Worm (Caenorhabditis elegans) whole organism, L2 larva: ENCODE data around the gene W03B1.5.

Experiments
- C34F6.9 ChIP-seq: fragments of 150-350 bp; optimal IDR thresholded peaks from 2 replicates; lab custom pipeline; 2014; ENCODE audit warnings: missing biosample characterization, missing genetic modification characterization
- F13H6.1 ChIP-seq: sonication (generic microtip); optimal IDR thresholded peaks from 2 replicates; lab custom pipeline; 2016; ENCODE audit warnings: missing genetic modification characterization, missing compliant biosample characterization
- R02D3.7 ChIP-seq: fragments of 150-350 bp; optimal IDR thresholded peaks from 2 replicates; lab custom pipeline; 2014; ENCODE audit warnings: missing biosample characterization, missing genetic modification characterization
- Y55F3AM.14 ChIP-seq: fragments of 200-800 bp; sonication (Bioruptor generic); optimal IDR thresholded peaks from 2 replicates; lab custom pipeline; 2018; ENCODE audit warnings: mild to moderate bottlenecking, missing genetic modification characterization, missing compliant biosample characterization
- ZK546.5 ChIP-seq: sonication (generic microtip); optimal IDR thresholded peaks from 2 replicates; lab custom pipeline; 2017; ENCODE audit warnings: missing biosample characterization, missing genetic modification characterization
- alr-1 ChIP-seq: fragments of 150-350 bp; optimal IDR thresholded peaks from 2 replicates; lab custom pipeline; 2014; ENCODE audit warnings: missing biosample characterization, missing genetic modification characterization
- aly-2 ChIP-seq: fragments of 150-350 bp; optimal IDR thresholded peaks from 2 replicates; lab custom pipeline; 2014; ENCODE audit warnings: missing biosample characterization, missing genetic modification characterization
- ama-1 ChIP-seq: fragments of 150-350 bp; optimal IDR thresholded peaks from 2 replicates; lab custom pipeline; 2018; ENCODE audit warnings: inconsistent platforms
- blmp-1 ChIP-seq: sonication (generic microtip); optimal IDR thresholded peaks from 2 replicates; lab custom pipeline; 2017; ENCODE audit warnings: missing genetic modification characterization, mild to moderate bottlenecking, missing compliant biosample characterization, antibody characterized with exemption, moderate library complexity; ENCODE audit not compliant: insufficient read depth
- ceh-16 ChIP-seq: fragments of 150-350 bp; optimal IDR thresholded peaks from 2 replicates; lab custom pipeline; 2014; ENCODE audit warnings: missing biosample characterization, missing genetic modification characterization
- ceh-82 ChIP-seq: fragments of 150-350 bp; optimal IDR thresholded peaks from 2 replicates; lab custom pipeline; 2014; ENCODE audit warnings: missing biosample characterization, missing genetic modification characterization
- crh-2 ChIP-seq: sonication (generic microtip); optimal IDR thresholded peaks from 2 replicates; lab custom pipeline; 2017; ENCODE audit warnings: missing biosample characterization, missing genetic modification characterization
- dmd-4 ChIP-seq: sonication (generic microtip); optimal IDR thresholded peaks from 2 replicates; lab custom pipeline; 2017; ENCODE audit warnings: missing biosample characterization, missing genetic modification characterization
- egl-27 ChIP-seq: sonication (generic microtip); optimal IDR thresholded peaks from 3 replicates; lab custom pipeline; 2017; ENCODE audit warnings: missing biosample characterization, missing genetic modification reagents, missing genetic modification characterization
- elt-1 ChIP-seq: fragments of 150-350 bp; optimal IDR thresholded peaks from 2 replicates; lab custom pipeline; 2014; ENCODE audit warnings: missing biosample characterization, missing genetic modification characterization
- elt-3 ChIP-seq: sonication (generic microtip); optimal IDR thresholded peaks from 2 replicates; lab custom pipeline; 2017; ENCODE audit warnings: missing biosample characterization, missing genetic modification characterization
- fos-1 ChIP-seq: fragments of 150-350 bp; optimal IDR thresholded peaks from 2 replicates; lab custom pipeline; 2014; ENCODE audit warnings: missing biosample characterization, missing genetic modification characterization
- gmeb-1 ChIP-seq: fragments of 150-350 bp; optimal IDR thresholded peaks from 2 replicates; lab custom pipeline; 2014; ENCODE audit warnings: missing biosample characterization, missing genetic modification characterization
- lin-11 ChIP-seq: fragments of 150-350 bp; sonication (generic microtip); optimal IDR thresholded peaks from 2 replicates; lab custom pipeline; 2014; ENCODE audit warnings: missing biosample characterization, missing genetic modification characterization, inconsistent platforms, mixed read lengths
- lin-13 ChIP-seq: fragments of 150-350 bp; optimal IDR thresholded peaks from 2 replicates; lab custom pipeline; 2014; ENCODE audit warnings: missing biosample characterization, missing genetic modification reagents, missing genetic modification characterization
- lin-39 ChIP-seq: fragments of 150-350 bp; optimal IDR thresholded peaks from 2 replicates; lab custom pipeline; 2014; ENCODE audit warnings: missing biosample characterization, missing genetic modification reagents, missing genetic modification characterization
- lsy-2 ChIP-seq, 2 experiments: fragments of 150-350 bp in 1 of 2; sonication (generic microtip) in 1 of 2; optimal IDR thresholded peaks; 2 replicates each; lab custom pipeline; 2014 to 2017; ENCODE audit warnings: missing biosample characterization in 2 of 2, missing genetic modification characterization in 2 of 2
- mab-5 ChIP-seq: fragments of 150-350 bp; optimal IDR thresholded peaks from 2 replicates; lab custom pipeline; 2014; ENCODE audit warnings: missing biosample characterization, missing genetic modification characterization
- mdl-1 ChIP-seq, 2 experiments: fragments of 150-350 bp in 1 of 2; sonication (generic microtip) in 1 of 2; optimal IDR thresholded peaks; 2 replicates each; lab custom pipeline; 2017; ENCODE audit warnings: missing biosample characterization in 2 of 2, missing genetic modification characterization in 2 of 2
- nhr-10 ChIP-seq: sonication (generic microtip); optimal IDR thresholded peaks from 2 replicates; lab custom pipeline; 2017; ENCODE audit warnings: missing biosample characterization, missing genetic modification characterization
- nhr-11 ChIP-seq: fragments of 150-350 bp; optimal IDR thresholded peaks from 2 replicates; lab custom pipeline; 2014; ENCODE audit warnings: missing biosample characterization, missing genetic modification characterization
- nhr-12 ChIP-seq: fragments of 150-350 bp; optimal IDR thresholded peaks from 2 replicates; lab custom pipeline; 2014; ENCODE audit warnings: missing biosample characterization, missing genetic modification characterization
- nhr-129 ChIP-seq: fragments of 150-350 bp; optimal IDR thresholded peaks from 2 replicates; lab custom pipeline; 2014; ENCODE audit warnings: missing biosample characterization, missing genetic modification characterization
- nhr-21 ChIP-seq: fragments of 150-350 bp; optimal IDR thresholded peaks from 2 replicates; lab custom pipeline; 2014; ENCODE audit warnings: missing biosample characterization, missing genetic modification characterization
- nhr-23 ChIP-seq: fragments of 150-350 bp; optimal IDR thresholded peaks from 2 replicates; lab custom pipeline; 2014; ENCODE audit warnings: missing biosample characterization, missing genetic modification reagents, missing genetic modification characterization
- nhr-237 ChIP-seq: fragments of 150-350 bp; optimal IDR thresholded peaks from 2 replicates; lab custom pipeline; 2014; ENCODE audit warnings: missing biosample characterization, missing genetic modification characterization
- nhr-25 ChIP-seq: fragments of 150-350 bp; sonication (generic microtip); optimal IDR thresholded peaks from 3 replicates; lab custom pipeline; 2014; ENCODE audit warnings: missing biosample characterization, missing genetic modification characterization
- nhr-6 ChIP-seq: fragments of 150-350 bp; optimal IDR thresholded peaks from 2 replicates; lab custom pipeline; 2014; ENCODE audit warnings: missing biosample characterization, missing genetic modification characterization
- nhr-77 ChIP-seq: fragments of 150-350 bp; optimal IDR thresholded peaks from 2 replicates; lab custom pipeline; 2014; ENCODE audit warnings: missing biosample characterization, missing genetic modification characterization
- peb-1 ChIP-seq: fragments of 150-350 bp; optimal IDR thresholded peaks from 2 replicates; lab custom pipeline; 2014; ENCODE audit warnings: missing biosample characterization, missing genetic modification characterization
- sem-4 ChIP-seq: fragments of 150-350 bp; optimal IDR thresholded peaks from 2 replicates; lab custom pipeline; 2014; ENCODE audit warnings: missing biosample characterization, missing genetic modification reagents, missing genetic modification characterization
- skn-1 ChIP-seq: sonication (generic microtip); optimal IDR thresholded peaks from 2 replicates; lab custom pipeline; 2017; ENCODE audit warnings: missing biosample characterization, missing genetic modification characterization
- sma-9 ChIP-seq, 2 experiments: fragments of 150-350 bp in 1 of 2; sonication (generic microtip) in 1 of 2; optimal IDR thresholded peaks; 2 replicates each; lab custom pipeline; 2014 to 2016; ENCODE audit warnings: missing genetic modification characterization in 2 of 2, mild to moderate bottlenecking in 1 of 2, missing biosample characterization in 1 of 2, missing compliant biosample characterization in 1 of 2, missing genetic modification reagents in 1 of 2, moderate library complexity in 1 of 2
- snpc-4 ChIP-seq: fragments of 150-350 bp; optimal IDR thresholded peaks from 2 replicates; lab custom pipeline; 2014; ENCODE audit warnings: missing biosample characterization, missing genetic modification characterization
- unc-39 ChIP-seq: fragments of 150-350 bp; optimal IDR thresholded peaks from 2 replicates; lab custom pipeline; 2014; ENCODE audit warnings: missing biosample characterization, missing genetic modification characterization
- unc-55 ChIP-seq: fragments of 150-350 bp; sonication (generic microtip); optimal IDR thresholded peaks from 3 replicates; lab custom pipeline; 2014; ENCODE audit warnings: missing biosample characterization, missing genetic modification reagents, missing genetic modification characterization
- unc-62 ChIP-seq: fragments of 150-350 bp; optimal IDR thresholded peaks from 2 replicates; lab custom pipeline; 2014; ENCODE audit warnings: missing biosample characterization, missing genetic modification reagents, missing genetic modification characterization
- zag-1 ChIP-seq: fragments of 150-350 bp; optimal IDR thresholded peaks from 2 replicates; lab custom pipeline; 2014; ENCODE audit warnings: missing biosample characterization, missing genetic modification characterization
- ztf-1 ChIP-seq: fragments of 200-800 bp; sonication (Bioruptor generic); conservative IDR thresholded peaks from 2 replicates; pipeline ENCODE4 v1.3.6; 2022; ENCODE audit warnings: missing genetic modification characterization, missing compliant biosample characterization
- ztf-11 ChIP-seq: sonication (generic microtip); optimal IDR thresholded peaks from 2 replicates; lab custom pipeline; 2017; ENCODE audit warnings: missing biosample characterization, missing genetic modification characterization
- ztf-4 ChIP-seq: fragments of 150-350 bp; optimal IDR thresholded peaks from 2 replicates; lab custom pipeline; 2014; ENCODE audit warnings: missing biosample characterization, missing genetic modification characterization

W03B1.5 gene

DNA sequence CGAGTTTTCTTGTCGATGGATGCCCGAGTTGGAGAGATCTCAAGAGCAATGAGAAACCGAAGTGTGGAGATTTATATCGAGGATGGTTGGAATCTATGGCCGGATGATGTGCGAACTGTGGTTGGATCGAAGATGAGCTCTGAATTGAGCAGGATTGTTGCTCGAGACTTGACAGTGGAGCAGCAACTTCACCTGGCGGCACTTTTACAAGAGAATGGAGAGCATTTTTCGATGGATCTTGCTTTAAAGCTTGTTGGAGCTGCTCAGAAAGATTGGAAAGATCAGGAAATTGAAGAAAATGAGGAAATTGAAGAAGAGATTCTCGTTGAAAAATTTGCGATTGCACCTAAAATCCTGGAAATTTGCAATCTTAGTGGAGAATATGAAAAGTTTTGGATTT, 20.9 kb downstream of the W03B1.5 start:
- no peak for TF ChIP-seq lin-39 (tag; lab: Kevin White, UChicago)
- TF ChIP-seq blmp-1 (tag; lab: Kevin White, UChicago) = no peak
- TF ChIP-seq lsy-2 (tag; optimal IDR thresholded peaks at IDR 0.05; lab: Kevin White, UChicago) = no peak
- TF ChIP-seq Y55F3AM.14 = no peak
- TF ChIP-seq nhr-77 (tag; lab: Kevin White, UChicago) = no peak
- no peak for TF ChIP-seq ZK546.5 (tag; lab: Kevin White, UChicago)
- TF ChIP-seq ceh-16 (tag; lab: Kevin White, UChicago) = no peak
- TF ChIP-seq lin-13 (GFP tag; lab: Kevin White, UChicago) = no peak
- TF ChIP-seq lin-11 (tag; lab: Kevin White, UChicago) = no peak
- TF ChIP-seq nhr-23 (tag; lab: Kevin White, UChicago) = no peak
- TF ChIP-seq unc-39 (tag; lab: Kevin White, UChicago) = no peak
- TF ChIP-seq snpc-4 (tag; lab: Kevin White, UChicago) = no peak
- no peak for TF ChIP-seq elt-1 (tag; lab: Kevin White, UChicago)
- TF ChIP-seq zag-1 (tag; lab: Kevin White, UChicago) = no peak
- TF ChIP-seq unc-55 (GFP tag; lab: Kevin White, UChicago) = no peak
- no peak for TF ChIP-seq nhr-25
- TF ChIP-seq C34F6.9 (tag; lab: Kevin White, UChicago) = no peak
- no peak for TF ChIP-seq skn-1 (tag; lab: Kevin White, UChicago)

DNA sequence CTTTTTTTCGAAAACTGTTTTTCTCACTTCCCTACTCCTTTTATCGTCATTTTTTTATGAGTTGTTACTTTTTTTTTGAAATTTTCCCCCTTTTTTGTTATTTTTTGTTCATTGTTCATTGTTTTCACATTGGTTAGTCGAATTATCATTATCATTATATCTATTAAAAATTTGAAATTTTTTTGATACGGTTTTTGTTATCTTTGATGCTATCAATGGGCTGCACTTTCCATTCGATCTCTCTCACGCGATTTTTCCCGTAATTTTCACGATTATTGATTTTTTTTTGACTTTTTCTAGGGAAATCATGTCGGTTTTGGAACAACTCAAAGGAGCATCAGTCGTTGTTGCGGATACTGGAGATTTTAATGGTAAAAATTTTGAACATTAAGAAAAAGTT, 38.1 kb downstream of the W03B1.5 start, which contains the start of gene tald-1:
Gene tald-1, plus strand, starts transcription at position 301 of the 400 bp plus-strand sequence.
- TF ChIP-seq fos-1 (tag; lab: Kevin White, UChicago) (peak; percentile 47), egl-27 (no peak)

DNA sequence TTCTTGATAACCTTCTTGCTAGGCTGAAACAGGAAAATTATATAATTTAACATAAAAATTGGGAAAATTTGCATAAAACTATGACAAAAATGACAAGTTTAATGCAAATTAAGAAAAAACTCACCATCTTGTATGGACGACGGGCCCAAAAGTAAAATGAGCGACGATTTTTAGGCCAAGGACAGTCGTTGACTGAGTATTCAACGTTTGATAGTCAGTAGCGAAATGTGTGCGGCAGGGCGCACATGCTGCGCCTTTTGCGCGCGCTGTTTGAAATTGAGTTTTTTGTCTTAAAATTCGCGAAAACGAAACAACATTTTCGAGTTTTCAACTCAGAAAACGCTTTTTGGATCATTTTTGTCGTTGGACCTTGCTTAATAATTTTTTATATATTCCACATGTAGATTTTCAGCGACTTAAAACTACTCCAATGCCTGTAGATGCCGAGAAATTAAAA, 42.2 kb downstream of the W03B1.5 start, which contains the start of the genes rpl-7A and set-21:
Gene rpl-7A, minus strand, starts transcription at position 153 of the 457 bp plus-strand sequence.
Gene set-21, plus strand, starts transcription at position 407 of the 457 bp plus-strand sequence.
- TF ChIP-seq unc-55 (GFP tag; lab: Kevin White, UChicago) (peak; percentile 88), R02D3.7 (tag; lab: Kevin White, UChicago) (peak; percentile 58), F13H6.1 (peak; percentile 95), mdl-1 (tag; optimal IDR thresholded peaks at IDR 0.05; lab: Kevin White, UChicago) (peak in 1 of 2 experiments; percentile 52), Y55F3AM.14 (peak; percentile 94), ztf-11 (tag; lab: Kevin White, UChicago) (no peak), fos-1 (tag; lab: Kevin White, UChicago) (peak; percentile 80), C34F6.9 (tag; lab: Kevin White, UChicago) (peak; percentile 83), elt-3 (no peak), nhr-10 (tag; lab: Kevin White, UChicago) (no peak), ama-1 (no peak), lsy-2 (tag; optimal IDR thresholded peaks at IDR 0.05; lab: Kevin White, UChicago) (peak; percentile 91 to 97), sem-4 (peak; percentile 90), alr-1 (tag; lab: Kevin White, UChicago) (no peak), gmeb-1 (tag; lab: Kevin White, UChicago) (peak; percentile 94), ceh-82 (tag; lab: Kevin White, UChicago) (peak; percentile 86), blmp-1 (tag; lab: Kevin White, UChicago) (peak; percentile 57), egl-27 (peak; percentile 51), nhr-237 (tag; lab: Kevin White, UChicago) (peak; percentile 78), crh-2 (tag; lab: Kevin White, UChicago) (peak; percentile 90), nhr-12 (tag; lab: Kevin White, UChicago) (no peak), aly-2 (tag; lab: Kevin White, UChicago) (no peak), ZK546.5 (tag; lab: Kevin White, UChicago) (peak; percentile 87), ceh-16 (tag; lab: Kevin White, UChicago) (peak; percentile 19), sma-9 (GFP tag; optimal IDR thresholded peaks at IDR 0.05; lab: Kevin White, UChicago) (peak; percentile 96), sma-9 (tag; optimal IDR thresholded peaks at IDR 0.05; lab: Kevin White, UChicago) (no peak), lin-13 (GFP tag; lab: Kevin White, UChicago) (peak; percentile 92), unc-62 (GFP tag; lab: Kevin White, UChicago) (no peak), dmd-4 (tag; lab: Kevin White, UChicago) (no peak), nhr-23 (tag; lab: Kevin White, UChicago) (no peak), peb-1 (tag; lab: Kevin White, UChicago) (no peak), elt-1 (tag; lab: Kevin White, UChicago) (no peak), zag-1 (tag; lab: Kevin White, UChicago) (peak; percentile 78), ztf-1 (GFP tag; lab: Robert Waterston, UW) (no peak), unc-39 (tag; lab: Kevin White, UChicago) (no peak), nhr-129 (tag; lab: Kevin White, UChicago) (peak; percentile 89), nhr-25 (peak; percentile 95), snpc-4 (tag; lab: Kevin White, UChicago) (peak; percentile 63), mab-5 (tag; lab: Kevin White, UChicago) (peak; percentile 89), ztf-4 (peak; percentile 84), nhr-77 (tag; lab: Kevin White, UChicago) (peak; percentile 62), lin-11 (tag; lab: Kevin White, UChicago) (peak; percentile 83), nhr-21 (tag; lab: Kevin White, UChicago) (peak; percentile 93), nhr-6 (peak; percentile 78), lin-39 (tag; lab: Kevin White, UChicago) (no peak), nhr-11 (tag; lab: Kevin White, UChicago) (no peak)
